Worm (Caenorhabditis elegans) whole organism, L4 larva: Measurements from ENCODE around the gene dmsr-16.

Source experiments
- F26F4.8 ChIP-seq: fragments of 200-800 bp; sonication (Bioruptor generic); conservative IDR thresholded peaks from 2 replicates; pipeline ENCODE4 v1.3.6; 2022; ENCODE audit warnings: missing genetic modification characterization, missing compliant biosample characterization
- F37D6.2 ChIP-seq: sonication (generic microtip); optimal IDR thresholded peaks from 2 replicates; lab custom pipeline; 2016; ENCODE audit warnings: mild to moderate bottlenecking, missing genetic modification characterization, missing compliant biosample characterization
- F44E2.7 ChIP-seq: fragments of 200-800 bp; sonication (Bioruptor generic); IDR thresholded peaks from 2 replicates; pipeline ENCODE4 v2.1.2; 2022; ENCODE audit warnings: missing genetic modification characterization, missing compliant biosample characterization
- F49E8.2 ChIP-seq: sonication (generic microtip); optimal IDR thresholded peaks from 2 replicates; lab custom pipeline; 2016; ENCODE audit warnings: missing compliant biosample characterization, mild to moderate bottlenecking, missing genetic modification characterization, borderline replicate concordance
- T20F7.1 ChIP-seq: fragments of 200-800 bp; sonication (Bioruptor generic); optimal IDR thresholded peaks from 2 replicates; lab custom pipeline; 2018; ENCODE audit warnings: mild to moderate bottlenecking, missing genetic modification characterization, missing compliant biosample characterization
- Y105C5A.15 ChIP-seq: fragments of 200-800 bp; sonication (Bioruptor generic); IDR thresholded peaks from 2 replicates; pipeline ENCODE4 v1.3.6; 2022; ENCODE audit warnings: missing genetic modification characterization, missing compliant biosample characterization
- Y48G9A.11 ChIP-seq: fragments of 200-800 bp; sonication (Bioruptor generic); IDR thresholded peaks from 2 replicates; pipeline ENCODE4 v1.3.6; 2022; ENCODE audit warnings: missing genetic modification reagents, missing genetic modification characterization, missing compliant biosample characterization
- ZK337.2 ChIP-seq: fragments of 200-800 bp; sonication (Bioruptor generic); IDR thresholded peaks from 2 replicates; pipeline ENCODE4 v1.3.6; 2022; ENCODE audit warnings: missing genetic modification reagents, missing genetic modification characterization, missing compliant biosample characterization
- aha-1 ChIP-seq: fragments of 150-350 bp; peaks from one replicate; lab custom pipeline; 2014; ENCODE audit warnings: missing biosample characterization, missing genetic modification characterization
- ama-1 ChIP-seq: fragments of 150-350 bp; optimal IDR thresholded peaks from 2 replicates; lab custom pipeline; 2014; ENCODE audit warnings: inconsistent platforms, mixed read lengths
- ceh-62 ChIP-seq: sonication (generic microtip); optimal IDR thresholded peaks from 2 replicates; lab custom pipeline; 2017; ENCODE audit warnings: missing biosample characterization, missing genetic modification characterization
- cey-2 ChIP-seq: sonication (generic microtip); optimal IDR thresholded peaks from 3 replicates; lab custom pipeline; 2017; ENCODE audit warnings: missing genetic modification characterization, mild to moderate bottlenecking, missing compliant biosample characterization, antibody characterized with exemption, borderline replicate concordance; ENCODE audit not compliant: insufficient read depth
- daf-12 ChIP-seq: fragments of 150-350 bp; optimal IDR thresholded peaks from 2 replicates; lab custom pipeline; 2014; ENCODE audit warnings: missing biosample characterization, missing genetic modification reagents, missing genetic modification characterization
- daf-8 ChIP-seq: fragments of 200-800 bp; sonication (Bioruptor generic); IDR thresholded peaks from 2 replicates; pipeline ENCODE4 v1.3.6; 2022; ENCODE audit warnings: missing genetic modification characterization, missing compliant biosample characterization
- dmd-6 ChIP-seq: fragments of 200-800 bp; sonication (Bioruptor generic); IDR thresholded peaks from 2 replicates; pipeline ENCODE4 v1.3.6; 2022; ENCODE audit warnings: missing genetic modification reagents, missing genetic modification characterization, missing compliant biosample characterization
- dmd-8 ChIP-seq: fragments of 200-800 bp; sonication (Bioruptor generic); IDR thresholded peaks from 2 replicates; pipeline ENCODE4 v1.3.6; 2022; ENCODE audit warnings: missing genetic modification characterization, missing compliant biosample characterization
- dmd-9 ChIP-seq: fragments of 200-800 bp; sonication (Bioruptor generic); IDR thresholded peaks from 2 replicates; pipeline ENCODE4 v1.3.6; 2022; ENCODE audit warnings: missing genetic modification reagents, missing genetic modification characterization, missing compliant biosample characterization
- dpl-1 ChIP-seq: fragments of 150-350 bp; optimal IDR thresholded peaks from 2 replicates; lab custom pipeline; 2014; ENCODE audit warnings: missing biosample characterization, missing genetic modification reagents, missing genetic modification characterization
- hif-1 ChIP-seq, 2 experiments: sonication (generic microtip); optimal IDR thresholded peaks; 2 replicates each; lab custom pipeline; 2016 to 2017; ENCODE audit warnings: missing compliant biosample characterization in 2 of 2, missing genetic modification characterization in 2 of 2, missing genetic modification reagents in 2 of 2, missing genotype in 2 of 2, mild to moderate bottlenecking in 1 of 2
- hlh-11 ChIP-seq: fragments of 200-800 bp; sonication (Bioruptor generic); optimal IDR thresholded peaks from 2 replicates; lab custom pipeline; 2018; ENCODE audit warnings: mild to moderate bottlenecking, missing genetic modification characterization, missing compliant biosample characterization
- hmg-1.1 ChIP-seq: fragments of 200-800 bp; sonication (Bioruptor generic); IDR thresholded peaks from 2 replicates; pipeline ENCODE4 v1.3.6; 2022; ENCODE audit warnings: missing genetic modification reagents, missing genetic modification characterization, missing compliant biosample characterization
- jun-1 ChIP-seq: fragments of 150-350 bp; optimal IDR thresholded peaks from 2 replicates; lab custom pipeline; 2014; ENCODE audit warnings: missing biosample characterization, missing genetic modification reagents, missing genetic modification characterization
- lim-7 ChIP-seq: fragments of 200-800 bp; sonication (Bioruptor generic); IDR thresholded peaks from 2 replicates; pipeline ENCODE4 v1.3.6; 2022; ENCODE audit warnings: missing genetic modification characterization, missing compliant biosample characterization
- lin-13 ChIP-seq: fragments of 150-350 bp; optimal IDR thresholded peaks from 2 replicates; lab custom pipeline; 2014; ENCODE audit warnings: missing biosample characterization, missing genetic modification reagents, missing genetic modification characterization
- lin-15B ChIP-seq: fragments of 150-350 bp; sonication (generic microtip); optimal IDR thresholded peaks from 3 replicates; lab custom pipeline; 2014; ENCODE audit warnings: missing biosample characterization, missing genetic modification characterization
- lin-29 ChIP-seq: fragments of 200-800 bp; sonication (Bioruptor generic); IDR thresholded peaks from 2 replicates; pipeline ENCODE4 v1.3.6; 2022; ENCODE audit warnings: missing genetic modification reagents, missing genetic modification characterization, missing compliant biosample characterization
- madf-9 ChIP-seq: fragments of 200-800 bp; sonication (Bioruptor generic); conservative IDR thresholded peaks from 2 replicates; pipeline ENCODE4 v1.3.6; 2022; ENCODE audit warnings: missing genetic modification reagents, missing genetic modification characterization, missing compliant biosample characterization
- mdl-1 ChIP-seq, 2 experiments: fragments of 150-350 bp in 1 of 2; sonication (generic microtip) in 1 of 2; optimal IDR thresholded peaks; 2 replicates each; lab custom pipeline; 2014 to 2017; ENCODE audit warnings: missing biosample characterization in 2 of 2, missing genetic modification characterization in 2 of 2
- mdt-29 ChIP-seq: fragments of 200-800 bp; sonication (Bioruptor generic); IDR thresholded peaks from 2 replicates; pipeline ENCODE4 v1.3.6; 2022; ENCODE audit warnings: missing genetic modification reagents, missing genetic modification characterization, missing compliant biosample characterization
- mes-2 ChIP-seq: sonication (generic microtip); optimal IDR thresholded peaks from 2 replicates; lab custom pipeline; 2016; ENCODE audit warnings: missing genotype, mild to moderate bottlenecking, missing genetic modification characterization, missing compliant biosample characterization; ENCODE audit not compliant: poor library complexity, severe bottlenecking
- mxl-2 ChIP-seq: fragments of 200-800 bp; sonication (Bioruptor generic); conservative IDR thresholded peaks from 2 replicates; pipeline ENCODE4 v1.3.6; 2022; ENCODE audit warnings: missing genetic modification reagents, missing genetic modification characterization, missing compliant biosample characterization
- nhr-25 ChIP-seq: sonication (generic microtip); optimal IDR thresholded peaks from 2 replicates; lab custom pipeline; 2017; ENCODE audit warnings: missing genetic modification characterization, mild to moderate bottlenecking, missing compliant biosample characterization, antibody characterized with exemption, moderate library complexity, borderline replicate concordance; ENCODE audit not compliant: insufficient read depth
- nhr-28 ChIP-seq: fragments of 150-350 bp; optimal IDR thresholded peaks from 2 replicates; lab custom pipeline; 2014; ENCODE audit warnings: missing biosample characterization, missing genetic modification characterization
- nhr-41 ChIP-seq: fragments of 200-800 bp; sonication (Bioruptor generic); IDR thresholded peaks from 2 replicates; pipeline ENCODE4 v1.3.6; 2022; ENCODE audit warnings: missing genetic modification reagents, missing genetic modification characterization, missing compliant biosample characterization
- nhr-76 ChIP-seq: fragments of 150-350 bp; optimal IDR thresholded peaks from 2 replicates; lab custom pipeline; 2014; ENCODE audit warnings: missing biosample characterization, missing genetic modification characterization
- nhr-77 ChIP-seq: fragments of 150-350 bp; optimal IDR thresholded peaks from 2 replicates; lab custom pipeline; 2014; ENCODE audit warnings: missing biosample characterization, missing genetic modification characterization
- pha-4 ChIP-seq, 2 experiments: fragments of 150-350 bp in 1 of 2; fragments of 200-800 bp in 1 of 2; sonication (Bioruptor generic) in 1 of 2; IDR thresholded peaks in 1 of 2; optimal IDR thresholded peaks in 1 of 2; 2 replicates each; pipeline versions ENCODE4 v1.3.6 to Lab custom; 2014 to 2022; ENCODE audit warnings: missing genetic modification characterization in 2 of 2, missing genetic modification reagents in 2 of 2, missing biosample characterization in 1 of 2, missing compliant biosample characterization in 1 of 2
- pqm-1 ChIP-seq: sonication (generic microtip); optimal IDR thresholded peaks from 2 replicates; lab custom pipeline; 2017; ENCODE audit warnings: missing biosample characterization, missing genetic modification characterization
- sdz-12 ChIP-seq: fragments of 200-800 bp; sonication (Bioruptor generic); optimal IDR thresholded peaks from 2 replicates; lab custom pipeline; 2018; ENCODE audit warnings: mild to moderate bottlenecking, missing genetic modification characterization, missing compliant biosample characterization
- skn-1 ChIP-seq: fragments of 150-350 bp; optimal IDR thresholded peaks from 2 replicates; lab custom pipeline; 2014; ENCODE audit warnings: missing biosample characterization, missing genetic modification characterization
- snpc-1.2 ChIP-seq: fragments of 200-800 bp; sonication (Bioruptor generic); IDR thresholded peaks from 2 replicates; pipeline ENCODE4 v1.3.6; 2022; ENCODE audit warnings: missing genetic modification reagents, missing genetic modification characterization, missing compliant biosample characterization
- unc-39 ChIP-seq: sonication (generic microtip); optimal IDR thresholded peaks from 2 replicates; lab custom pipeline; 2017; ENCODE audit warnings: missing biosample characterization, missing genetic modification characterization
- unc-62 ChIP-seq, 3 experiments: fragments of 150-350 bp in 1 of 3; sonication (generic microtip); optimal IDR thresholded peaks in 2 of 3; peaks in 1 of 3; 1 replicate in 1 of 3; 2 replicates in 2 of 3; lab custom pipeline; 2014 to 2017; ENCODE audit warnings: missing biosample characterization in 3 of 3, missing genetic modification characterization in 3 of 3, missing genetic modification reagents in 3 of 3, missing genotype in 1 of 3
- zag-1 ChIP-seq: fragments of 150-350 bp; optimal IDR thresholded peaks from 2 replicates; lab custom pipeline; 2014; ENCODE audit warnings: missing biosample characterization, missing genetic modification characterization
- zfp-2 ChIP-seq: sonication (generic microtip); optimal IDR thresholded peaks from 2 replicates; lab custom pipeline; 2016; ENCODE audit warnings: mild to moderate bottlenecking, missing genetic modification characterization, missing compliant biosample characterization
- zfp-3 ChIP-seq: fragments of 200-800 bp; sonication (Bioruptor generic); conservative IDR thresholded peaks from 2 replicates; pipeline ENCODE4 v1.3.6; 2022; ENCODE audit warnings: missing genetic modification reagents, missing genetic modification characterization, missing compliant biosample characterization
- zip-2 ChIP-seq: fragments of 150-350 bp; optimal IDR thresholded peaks from 2 replicates; lab custom pipeline; 2014; ENCODE audit warnings: missing biosample characterization, missing genetic modification characterization

The dmsr-16 gene

DNA sequence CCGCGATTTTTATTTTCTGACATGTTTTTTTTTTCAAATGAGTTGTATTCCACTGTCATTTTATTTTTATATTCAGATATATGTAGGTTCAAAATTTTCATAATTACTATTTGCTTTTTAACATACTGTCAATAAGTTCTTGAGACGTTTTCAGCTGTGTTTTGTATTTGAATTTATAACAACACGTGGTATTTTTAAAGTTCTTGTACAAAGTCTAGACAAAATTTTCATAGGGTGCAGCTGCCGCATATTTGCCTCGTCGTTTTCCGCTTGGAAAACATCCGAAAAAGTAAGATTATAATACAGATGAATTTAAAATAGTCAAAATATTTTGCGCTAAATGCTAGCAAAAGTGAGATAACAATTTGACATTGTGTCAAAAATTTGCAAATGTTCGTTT lies 19.9 kb upstream of the dmsr-16 start, which contains the start of gene dmsr-15:
Gene dmsr-15, minus strand, starts transcription at position 101 of the 400 bp plus-strand sequence.
- no peak for TF ChIP-seq hif-1 (tag; optimal IDR thresholded peaks at IDR 0.05; lab: Kevin White, UChicago)
- TF ChIP-seq zip-2 (tag; lab: Kevin White, UChicago): no peak
- no peak for TF ChIP-seq lin-15B
- no peak for TF ChIP-seq Y48G9A.11 (GFP tag; lab: Robert Waterston, UW)
- no peak for TF ChIP-seq ceh-62 (tag; lab: Kevin White, UChicago)
- no peak for TF ChIP-seq mdl-1 (tag; optimal IDR thresholded peaks at IDR 0.05; lab: Kevin White, UChicago)
- no peak for TF ChIP-seq nhr-76
- TF ChIP-seq daf-12 (tag; lab: Kevin White, UChicago): no peak
- no peak for TF ChIP-seq mdt-29 (GFP tag; lab: Robert Waterston, UW)
- TF ChIP-seq F49E8.2 (tag; lab: Kevin White, UChicago): no peak
- TF ChIP-seq sdz-12 (GFP tag; lab: Kevin White, UChicago): no peak
- no peak for TF ChIP-seq daf-8 (GFP tag; lab: Robert Waterston, UW)
- TF ChIP-seq ZK337.2 (GFP tag; lab: Robert Waterston, UW): no peak

DNA sequence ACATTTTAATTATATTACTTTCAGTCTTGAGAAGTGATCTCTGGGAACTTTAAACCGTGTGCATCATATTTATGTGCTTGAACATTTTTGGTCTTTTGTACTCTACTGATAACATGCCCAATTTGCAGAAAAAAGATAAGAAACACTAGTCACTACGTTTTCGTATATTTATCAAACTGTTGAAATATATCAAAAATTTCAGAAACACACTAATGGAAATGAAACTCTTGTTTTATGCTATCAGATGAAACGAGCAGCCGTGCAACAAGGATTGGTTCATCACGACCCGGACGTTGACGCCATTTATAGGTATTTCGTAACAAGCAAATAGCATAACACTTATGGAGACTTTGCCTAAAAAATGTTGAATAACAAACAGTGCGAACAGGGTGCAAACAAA lies 14.6 kb upstream of the dmsr-16 start:
- TF ChIP-seq nhr-28 (tag; lab: Kevin White, UChicago): peak; percentile 87
- TF ChIP-seq F44E2.7 (GFP tag; lab: Robert Waterston, UW): no peak
- no peak for TF ChIP-seq cey-2 (tag; lab: Kevin White, UChicago)
- TF ChIP-seq zfp-3: no peak
- no peak for TF ChIP-seq Y105C5A.15 (GFP tag; lab: Robert Waterston, UW)
- TF ChIP-seq F37D6.2 (tag; lab: Kevin White, UChicago): no peak
- TF ChIP-seq zag-1 (tag; lab: Kevin White, UChicago): no peak
- TF ChIP-seq Y48G9A.11 (GFP tag; lab: Robert Waterston, UW): no peak
- TF ChIP-seq pha-4 (GFP tag; IDR thresholded peaks at IDR 0.05; lab: Robert Waterston, UW): no peak
- TF ChIP-seq pha-4 (tag; optimal IDR thresholded peaks at IDR 0.05; lab: Kevin White, UChicago): no peak
- no peak for TF ChIP-seq nhr-25 (tag; lab: Kevin White, UChicago)
- TF ChIP-seq nhr-77 (tag; lab: Kevin White, UChicago): peak; percentile 58
- TF ChIP-seq lim-7 (GFP tag; lab: Robert Waterston, UW): no peak
- no peak for TF ChIP-seq nhr-41 (GFP tag; lab: Robert Waterston, UW)
- no peak for TF ChIP-seq snpc-1.2 (GFP tag; lab: Robert Waterston, UW)
- TF ChIP-seq zip-2 (tag; lab: Kevin White, UChicago): no peak
- no peak for TF ChIP-seq dmd-9 (GFP tag; lab: Robert Waterston, UW)
- TF ChIP-seq daf-12 (tag; lab: Kevin White, UChicago): no peak
- no peak for TF ChIP-seq F26F4.8 (GFP tag; lab: Robert Waterston, UW)
- TF ChIP-seq mxl-2 (GFP tag; lab: Robert Waterston, UW): no peak
- TF ChIP-seq dmd-6 (GFP tag; lab: Robert Waterston, UW): peak; percentile 93
- TF ChIP-seq zfp-2 (tag; lab: Kevin White, UChicago): no peak
- no peak for TF ChIP-seq dmd-8
- no peak for TF ChIP-seq hlh-11 (tag; lab: Kevin White, UChicago)
- no peak for TF ChIP-seq mes-2 (tag; lab: Kevin White, UChicago)
- TF ChIP-seq unc-39 (tag; lab: Kevin White, UChicago): no peak
- no peak for TF ChIP-seq ceh-62 (tag; lab: Kevin White, UChicago)
- no peak for TF ChIP-seq madf-9
- peak; percentile 93 for TF ChIP-seq pqm-1
- no peak for TF ChIP-seq skn-1 (tag; lab: Kevin White, UChicago)
- TF ChIP-seq unc-62 (GFP tag; optimal IDR thresholded peaks at IDR 0.05 in 1 of 2; lab: Kevin White, UChicago): peak in 1 of 2 experiments; percentile 81
- TF ChIP-seq unc-62 (tag; optimal IDR thresholded peaks at IDR 0.05; lab: Kevin White, UChicago): no peak
- TF ChIP-seq ama-1 (lab: Kevin White, UChicago): no peak
- TF ChIP-seq lin-13 (GFP tag; lab: Kevin White, UChicago): no peak
- TF ChIP-seq lin-29 (GFP tag; lab: Robert Waterston, UW): no peak
- TF ChIP-seq nhr-76: no peak
- TF ChIP-seq mdl-1 (tag; optimal IDR thresholded peaks at IDR 0.05; lab: Kevin White, UChicago): no peak
- peak; percentile 4 for TF ChIP-seq T20F7.1
- no peak for TF ChIP-seq aha-1 (tag; lab: Kevin White, UChicago)
- no peak for TF ChIP-seq jun-1 (tag; lab: Kevin White, UChicago)
- no peak for TF ChIP-seq dpl-1
- no peak for TF ChIP-seq hmg-1.1 (GFP tag; lab: Robert Waterston, UW)
- no peak for TF ChIP-seq hif-1 (tag; optimal IDR thresholded peaks at IDR 0.05; lab: Kevin White, UChicago)
